Worm (Caenorhabditis elegans): ENCODE data around the gene Y70C5B.2.
A peak's percentile ranks its signal among the peaks of the same experiment; 100 is the strongest.
"Not testable (repeated sequence)": the region's sequence is repeated elsewhere in the genome, so short reads cannot be mapped to it uniquely, and the experiment has no call there.

Y70C5B.2 gene

ce11 chrV:16660816-16661215 lies at the start of gene Y70C5B.2:
TSS of gene Y70C5B.2 (minus strand) at chrV:16660916.
- not testable (repeated sequence) for TF ChIP-seq ref-1 (GFP tag; conservative IDR thresholded peaks at IDR 0.05); T22C8.4 (GFP tag; IDR thresholded peaks at IDR 0.05); ztf-23 (GFP tag; IDR thresholded peaks at IDR 0.05)

- TF ChIP-seq cog-1 (tag; optimal IDR thresholded peaks at IDR 0.05) (no peak), tab-1 (GFP tag; IDR thresholded peaks at IDR 0.05) (no peak), ztf-29 (GFP tag; IDR thresholded peaks at IDR 0.05) (no peak), ztf-23 (GFP tag; IDR thresholded peaks at IDR 0.05) (no peak), med-1 (GFP tag; optimal IDR thresholded peaks at IDR 0.05; ENCODE audit: insufficient read depth) (no peak), ref-1 (GFP tag; conservative IDR thresholded peaks at IDR 0.05) (no peak), flt-1 (GFP tag; IDR thresholded peaks at IDR 0.05) (no peak), klf-2 (GFP tag; conservative IDR thresholded peaks at IDR 0.05) (no peak), T22C8.4 (GFP tag; IDR thresholded peaks at IDR 0.05) (no peak)
These were observed 45.8 kb upstream of the Y70C5B.2 start, which contains the start of gene clec-9 for ce11 chrV:16706549-16706948. TSS of gene clec-9 (minus strand) at chrV:16706649.

ce11 chrV:16699752-16700259 lies 39.1 kb upstream of the Y70C5B.2 start, which contains the start of gene Y70C5C.1:
TSS of gene Y70C5C.1 (plus strand) at chrV:16700209.
- TF ChIP-seq ref-1 (GFP tag; conservative IDR thresholded peaks at IDR 0.05): no peak
- peak; percentile 73; the same call in 1 of the 2 replicates for TF ChIP-seq flt-1 (GFP tag; IDR thresholded peaks at IDR 0.05)
- TF ChIP-seq ztf-23 (GFP tag; IDR thresholded peaks at IDR 0.05): peak; percentile 67

DNA sequence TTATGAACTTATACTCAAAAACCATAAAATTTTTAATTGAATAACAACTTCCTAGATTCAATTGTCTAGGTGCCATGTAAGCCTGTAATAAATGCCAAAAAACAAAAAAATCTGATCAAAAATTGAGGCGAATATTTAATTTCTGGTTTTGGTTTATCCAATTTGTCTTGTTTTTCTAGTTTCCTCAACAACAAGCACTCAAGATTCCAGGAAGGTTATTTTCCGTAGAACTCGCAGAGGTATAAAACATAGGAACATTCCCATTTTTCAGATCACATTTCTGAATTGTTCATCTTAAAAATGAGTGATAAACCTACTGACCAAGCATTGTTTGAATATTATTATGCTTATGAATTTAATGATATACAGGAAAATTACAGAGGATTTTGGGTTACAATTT lies 36.5 kb upstream of the Y70C5B.2 start, which contains the start of gene srw-41:
srw-41 (plus strand) TSS at position 301 of the 400 bp plus-strand sequence.
- TF ChIP-seq klf-2 (GFP tag; conservative IDR thresholded peaks at IDR 0.05): no peak
- no peak for TF ChIP-seq ztf-29 (GFP tag; IDR thresholded peaks at IDR 0.05)
- TF ChIP-seq flt-1 (GFP tag; IDR thresholded peaks at IDR 0.05): no peak
- TF ChIP-seq ref-1 (GFP tag; conservative IDR thresholded peaks at IDR 0.05): no peak
- no peak for TF ChIP-seq tab-1 (GFP tag; IDR thresholded peaks at IDR 0.05)
- no peak for TF ChIP-seq med-1 (GFP tag; optimal IDR thresholded peaks at IDR 0.05; ENCODE audit: insufficient read depth)
- no peak for TF ChIP-seq T22C8.4 (GFP tag; IDR thresholded peaks at IDR 0.05)
- TF ChIP-seq cog-1 (tag; optimal IDR thresholded peaks at IDR 0.05): no peak
- no peak for TF ChIP-seq ztf-23 (GFP tag; IDR thresholded peaks at IDR 0.05)

DNA sequence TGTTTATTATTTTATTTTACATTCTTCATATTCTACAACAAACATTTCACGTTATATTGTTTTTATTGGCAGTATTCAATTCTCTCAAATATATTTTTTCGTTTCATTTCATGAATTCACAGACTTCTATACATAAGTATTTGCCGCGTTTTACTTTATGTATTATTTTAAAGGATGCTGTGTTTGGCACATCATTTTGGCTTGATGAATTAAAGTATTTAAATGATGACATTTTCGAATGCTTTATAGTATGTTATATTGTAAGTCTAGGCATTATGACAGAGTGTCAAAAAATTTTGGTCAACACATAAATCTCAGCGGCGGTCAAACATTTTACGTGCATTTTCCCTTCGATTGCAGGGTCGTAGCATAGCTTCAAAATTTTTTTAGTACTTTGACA lies 34.8 kb upstream of the Y70C5B.2 start:
- no peak for TF ChIP-seq flt-1 (GFP tag; IDR thresholded peaks at IDR 0.05)
- TF ChIP-seq T22C8.4 (GFP tag; IDR thresholded peaks at IDR 0.05): no peak
- TF ChIP-seq cog-1 (tag; optimal IDR thresholded peaks at IDR 0.05): no peak
- TF ChIP-seq tab-1 (GFP tag; IDR thresholded peaks at IDR 0.05): no peak
- TF ChIP-seq med-1 (GFP tag; optimal IDR thresholded peaks at IDR 0.05; ENCODE audit: insufficient read depth): no peak
- no peak for TF ChIP-seq klf-2 (GFP tag; conservative IDR thresholded peaks at IDR 0.05)

DNA sequence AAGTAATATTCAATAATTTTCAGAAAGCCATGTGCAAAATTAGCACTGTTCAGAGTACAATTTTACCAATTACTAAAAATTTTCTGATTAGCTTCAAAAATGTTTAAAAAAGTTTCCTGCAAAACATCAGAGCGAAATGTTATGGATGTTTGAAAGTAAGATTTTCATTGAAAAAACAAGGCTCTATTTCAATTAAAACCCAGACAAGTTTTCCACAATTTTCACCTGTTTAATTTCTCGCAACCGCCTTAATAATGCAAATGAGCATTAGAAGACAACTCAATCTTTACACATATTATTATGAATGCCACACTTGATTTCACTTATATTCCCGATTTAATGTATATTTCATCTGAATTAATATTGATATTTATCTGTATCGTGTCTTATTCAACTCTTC lies 33.8 kb upstream of the Y70C5B.2 start, which contains the start of gene srz-101:
srz-101 (plus strand) TSS at position 301 of the 400 bp plus-strand sequence.
- no peak for TF ChIP-seq klf-2 (GFP tag; conservative IDR thresholded peaks at IDR 0.05)
- no peak for TF ChIP-seq flt-1 (GFP tag; IDR thresholded peaks at IDR 0.05)
- TF ChIP-seq tab-1 (GFP tag; IDR thresholded peaks at IDR 0.05): no peak
- no peak for TF ChIP-seq ztf-29 (GFP tag; IDR thresholded peaks at IDR 0.05)
- TF ChIP-seq T22C8.4 (GFP tag; IDR thresholded peaks at IDR 0.05): no peak
- TF ChIP-seq med-1 (GFP tag; optimal IDR thresholded peaks at IDR 0.05; ENCODE audit: insufficient read depth): no peak
- TF ChIP-seq ztf-23 (GFP tag; IDR thresholded peaks at IDR 0.05): no peak
- no peak for TF ChIP-seq ref-1 (GFP tag; conservative IDR thresholded peaks at IDR 0.05)
- no peak for TF ChIP-seq cog-1 (tag; optimal IDR thresholded peaks at IDR 0.05)

DNA sequence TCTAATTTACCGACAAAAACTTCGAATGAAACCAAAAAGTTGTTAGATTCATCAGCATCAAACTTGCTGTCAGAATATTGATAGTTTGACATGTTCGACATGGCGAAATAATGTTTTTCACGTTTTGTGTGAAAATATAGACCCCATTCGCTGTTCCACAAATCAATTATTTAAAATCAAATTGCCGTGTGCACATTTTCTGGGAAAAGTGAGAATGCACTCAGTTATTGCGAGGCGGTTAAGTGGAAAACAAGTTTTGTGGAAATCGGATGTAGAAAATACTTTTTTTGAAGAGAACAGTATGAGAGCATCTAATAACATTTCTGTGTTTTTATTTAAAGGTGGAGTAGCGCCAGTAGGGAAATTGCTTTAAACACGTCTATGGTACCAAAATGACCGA lies 33.0 kb upstream of the Y70C5B.2 start, which contains the start of gene srw-42:
srw-42 (minus strand) TSS at position 101 of the 400 bp plus-strand sequence.
- no peak for TF ChIP-seq klf-2 (GFP tag; conservative IDR thresholded peaks at IDR 0.05)
- no peak for TF ChIP-seq med-1 (GFP tag; optimal IDR thresholded peaks at IDR 0.05; ENCODE audit: insufficient read depth)
- TF ChIP-seq ztf-23 (GFP tag; IDR thresholded peaks at IDR 0.05): no peak
- TF ChIP-seq flt-1 (GFP tag; IDR thresholded peaks at IDR 0.05): no peak
- no peak for TF ChIP-seq T22C8.4 (GFP tag; IDR thresholded peaks at IDR 0.05)
- TF ChIP-seq ref-1 (GFP tag; conservative IDR thresholded peaks at IDR 0.05): no peak
- TF ChIP-seq cog-1 (tag; optimal IDR thresholded peaks at IDR 0.05): no peak
- TF ChIP-seq tab-1 (GFP tag; IDR thresholded peaks at IDR 0.05): no peak
- TF ChIP-seq ztf-29 (GFP tag; IDR thresholded peaks at IDR 0.05): no peak

DNA sequence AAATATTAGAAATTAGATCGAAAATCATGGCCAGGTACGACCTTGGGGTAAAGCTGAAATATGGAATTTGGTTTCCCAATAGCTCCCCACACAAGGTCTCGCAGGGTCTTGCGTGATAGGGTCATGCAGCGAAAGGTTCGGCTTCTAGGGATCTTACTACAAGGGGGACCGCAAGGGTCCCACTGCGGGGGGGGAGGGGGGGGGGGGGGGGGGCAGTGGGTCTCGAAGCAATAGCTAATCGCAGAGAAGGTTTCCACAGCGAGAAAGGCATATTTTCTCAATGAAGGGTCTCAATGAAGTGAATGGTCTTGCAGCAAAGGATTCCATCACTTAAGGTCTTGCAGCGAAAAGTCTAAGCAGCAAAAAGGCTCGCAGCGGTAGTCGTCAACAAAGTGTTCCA lies 32.3 kb upstream of the Y70C5B.2 start:
- TF ChIP-seq flt-1 (GFP tag; IDR thresholded peaks at IDR 0.05) (no peak), ref-1 (GFP tag; conservative IDR thresholded peaks at IDR 0.05) (no peak), ztf-23 (GFP tag; IDR thresholded peaks at IDR 0.05) (no peak), tab-1 (GFP tag; IDR thresholded peaks at IDR 0.05) (no peak), med-1 (GFP tag; optimal IDR thresholded peaks at IDR 0.05; ENCODE audit: insufficient read depth) (no peak)

DNA sequence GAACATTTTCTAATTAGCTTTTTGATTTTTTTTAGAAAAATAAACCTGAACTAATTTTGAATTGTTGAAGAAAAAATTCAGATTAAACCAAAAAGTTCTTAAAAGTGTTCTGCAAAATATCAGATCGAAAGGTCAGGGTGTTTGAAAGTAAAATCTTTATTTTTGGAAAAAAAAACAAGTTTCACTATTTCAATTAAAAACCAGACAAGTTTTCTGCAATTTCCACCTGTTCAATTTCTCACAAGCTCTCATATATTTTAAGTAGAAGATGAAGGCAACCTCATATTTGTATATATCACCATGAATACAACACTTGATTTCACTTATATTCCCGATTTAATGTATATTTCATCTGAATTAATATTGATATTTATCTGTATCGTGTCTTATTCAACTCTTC lies 26.5 kb upstream of the Y70C5B.2 start, which contains the start of gene srz-102:
srz-102 (plus strand) TSS at position 301 of the 400 bp plus-strand sequence.
- TF ChIP-seq ztf-23 (GFP tag; IDR thresholded peaks at IDR 0.05): no peak
- TF ChIP-seq ztf-29 (GFP tag; IDR thresholded peaks at IDR 0.05): no peak
- no peak for TF ChIP-seq med-1 (GFP tag; optimal IDR thresholded peaks at IDR 0.05; ENCODE audit: insufficient read depth)
- TF ChIP-seq T22C8.4 (GFP tag; IDR thresholded peaks at IDR 0.05): no peak
- no peak for TF ChIP-seq cog-1 (tag; optimal IDR thresholded peaks at IDR 0.05)
- TF ChIP-seq klf-2 (GFP tag; conservative IDR thresholded peaks at IDR 0.05): no peak
- TF ChIP-seq tab-1 (GFP tag; IDR thresholded peaks at IDR 0.05): no peak
- TF ChIP-seq ref-1 (GFP tag; conservative IDR thresholded peaks at IDR 0.05): no peak
- TF ChIP-seq flt-1 (GFP tag; IDR thresholded peaks at IDR 0.05): no peak

- TF ChIP-seq med-1 (GFP tag; optimal IDR thresholded peaks at IDR 0.05; ENCODE audit: insufficient read depth): no peak
- TF ChIP-seq tab-1 (GFP tag; IDR thresholded peaks at IDR 0.05): no peak
- no peak for TF ChIP-seq flt-1 (GFP tag; IDR thresholded peaks at IDR 0.05)
- TF ChIP-seq T22C8.4 (GFP tag; IDR thresholded peaks at IDR 0.05): no peak
- TF ChIP-seq klf-2 (GFP tag; conservative IDR thresholded peaks at IDR 0.05): no peak
- no peak for TF ChIP-seq cog-1 (tag; optimal IDR thresholded peaks at IDR 0.05)
- TF ChIP-seq ref-1 (GFP tag; conservative IDR thresholded peaks at IDR 0.05): no peak
- no peak for TF ChIP-seq ztf-29 (GFP tag; IDR thresholded peaks at IDR 0.05)
- no peak for TF ChIP-seq ztf-23 (GFP tag; IDR thresholded peaks at IDR 0.05)
These were observed 25.0 kb upstream of the Y70C5B.2 start, which contains the start of gene srw-43 for ce11 chrV:16685725-16686124. TSS of gene srw-43 (plus strand) at chrV:16686025.
